Worm (Caenorhabditis elegans) whole organism, L1 larva: Measurements from ENCODE around the gene mpk-1.

Experiments used
- C16A3.4 ChIP-seq: fragments of 150-350 bp; optimal IDR thresholded peaks from 2 replicates; lab custom pipeline; 2014; ENCODE audit warnings: missing biosample characterization, missing genetic modification characterization
- C34B4.2 ChIP-seq: sonication (generic microtip); optimal IDR thresholded peaks from 2 replicates; lab custom pipeline; 2017; ENCODE audit warnings: mild to moderate bottlenecking, missing genetic modification characterization, missing compliant biosample characterization
- Y116A8C.19 ChIP-seq: sonication (generic microtip); optimal IDR thresholded peaks from 2 replicates; lab custom pipeline; 2016; ENCODE audit warnings: missing compliant biosample characterization, missing genetic modification characterization, borderline replicate concordance
- alr-1 ChIP-seq: fragments of 200-800 bp; sonication (Bioruptor generic); optimal IDR thresholded peaks from 2 replicates; lab custom pipeline; 2018; ENCODE audit warnings: borderline replicate concordance, mild to moderate bottlenecking, missing genetic modification characterization, missing compliant biosample characterization
- ceh-82 ChIP-seq, 3 experiments: fragments of 150-350 bp in 1 of 3; sonication (generic microtip) in 2 of 3; optimal IDR thresholded peaks; 2 replicates each; lab custom pipeline; 2014 to 2017; ENCODE audit warnings: missing biosample characterization in 3 of 3, missing genetic modification characterization in 3 of 3
- ceh-90 ChIP-seq: sonication (generic microtip); optimal IDR thresholded peaks from 2 replicates; lab custom pipeline; 2016; ENCODE audit warnings: missing genetic modification characterization, missing compliant biosample characterization
- dpl-1 ChIP-seq, 3 experiments: fragments of 150-350 bp in 2 of 3; sonication (generic microtip) in 1 of 3; optimal IDR thresholded peaks; 2 replicates each; lab custom pipeline; 2014 to 2017; ENCODE audit warnings: missing biosample characterization in 3 of 3, missing genetic modification characterization in 3 of 3, missing genetic modification reagents in 3 of 3
- dsc-1 ChIP-seq: sonication (generic microtip); optimal IDR thresholded peaks from 2 replicates; lab custom pipeline; 2016; ENCODE audit warnings: mild to moderate bottlenecking, missing genetic modification characterization, missing compliant biosample characterization
- efl-1 ChIP-seq, 4 experiments: fragments of 150-350 bp; optimal IDR thresholded peaks in 3 of 4; peaks in 1 of 4; 1 replicate in 1 of 4; 2 replicates in 3 of 4; lab custom pipeline; 2014; ENCODE audit warnings: missing biosample characterization in 2 of 4, missing genetic modification characterization in 2 of 4, missing genetic modification reagents in 2 of 4
- elt-2 ChIP-seq: sonication (generic microtip); optimal IDR thresholded peaks from 2 replicates; lab custom pipeline; 2016; ENCODE audit warnings: missing genetic modification characterization, mild to moderate bottlenecking, inconsistent platforms, missing compliant biosample characterization, missing genetic modification reagents
- elt-3 ChIP-seq, 6 experiments: fragments of 150-350 bp in 1 of 6; sonication (generic microtip); optimal IDR thresholded peaks; 2 replicates each; lab custom pipeline; 2017 to 2018; ENCODE audit warnings: missing biosample characterization in 6 of 6, missing genetic modification characterization in 6 of 6, inconsistent platforms in 1 of 6
- ets-5 ChIP-seq: fragments of 200-800 bp; sonication (Bioruptor generic); IDR thresholded peaks from 2 replicates; pipeline ENCODE4 v1.3.6; 2022; ENCODE audit warnings: missing genetic modification characterization, missing compliant biosample characterization
- fkh-4 ChIP-seq: sonication (generic microtip); optimal IDR thresholded peaks from 2 replicates; lab custom pipeline; 2016; ENCODE audit warnings: missing compliant biosample characterization, missing genetic modification characterization, borderline replicate concordance
- fkh-8 ChIP-seq: sonication (generic microtip); optimal IDR thresholded peaks from 2 replicates; lab custom pipeline; 2016; ENCODE audit warnings: mild to moderate bottlenecking, missing genetic modification characterization, missing compliant biosample characterization
- fos-1 ChIP-seq: fragments of 150-350 bp; optimal IDR thresholded peaks from 2 replicates; lab custom pipeline; 2014; ENCODE audit warnings: missing biosample characterization, missing genetic modification characterization
- hlh-4 ChIP-seq: sonication (generic microtip); optimal IDR thresholded peaks from 2 replicates; lab custom pipeline; 2016; ENCODE audit warnings: mild to moderate bottlenecking, missing genetic modification characterization, missing compliant biosample characterization
- hpl-2 ChIP-seq: fragments of 150-350 bp; optimal IDR thresholded peaks from 2 replicates; lab custom pipeline; 2014; ENCODE audit warnings: missing biosample characterization, missing genetic modification reagents, missing genetic modification characterization
- irx-1 ChIP-seq: sonication (generic microtip); optimal IDR thresholded peaks from 2 replicates; lab custom pipeline; 2016; ENCODE audit warnings: missing genetic modification characterization, missing compliant biosample characterization
- isw-1 ChIP-seq: fragments of 200-800 bp; sonication (Bioruptor generic); IDR thresholded peaks from 2 replicates; pipeline ENCODE4 v1.3.6; 2022; ENCODE audit warnings: missing genetic modification characterization, missing compliant biosample characterization
- lin-14 ChIP-seq: fragments of 200-800 bp; sonication (Bioruptor generic); optimal IDR thresholded peaks from 2 replicates; lab custom pipeline; 2018; ENCODE audit warnings: mild to moderate bottlenecking, missing genetic modification characterization, moderate library complexity, missing compliant biosample characterization
- lin-15B ChIP-seq: fragments of 150-350 bp; sonication (generic microtip); optimal IDR thresholded peaks from 3 replicates; lab custom pipeline; 2014; ENCODE audit warnings: missing biosample characterization, missing genetic modification characterization
- lin-35 ChIP-seq, 2 experiments: fragments of 150-350 bp; optimal IDR thresholded peaks; 2 replicates each; lab custom pipeline; 2014; ENCODE audit warnings: missing biosample characterization in 2 of 2, missing genetic modification characterization in 2 of 2, missing genetic modification reagents in 2 of 2
- lir-3 ChIP-seq: sonication (generic microtip); optimal IDR thresholded peaks from 2 replicates; lab custom pipeline; 2016; ENCODE audit warnings: mild to moderate bottlenecking, missing genetic modification characterization, moderate library complexity, missing compliant biosample characterization; ENCODE audit not compliant: poor library complexity
- lsy-2 ChIP-seq, 2 experiments: fragments of 150-350 bp; optimal IDR thresholded peaks; 2 replicates each; lab custom pipeline; 2014; ENCODE audit warnings: missing biosample characterization in 2 of 2, missing genetic modification characterization in 2 of 2
- mep-1 ChIP-seq: fragments of 150-350 bp; optimal IDR thresholded peaks from 2 replicates; lab custom pipeline; 2014; ENCODE audit warnings: missing biosample characterization, missing genetic modification characterization
- nhr-11 ChIP-seq: fragments of 150-350 bp; optimal IDR thresholded peaks from 2 replicates; lab custom pipeline; 2014; ENCODE audit warnings: missing biosample characterization, missing genetic modification characterization
- nhr-19 ChIP-seq: fragments of 200-800 bp; sonication (Bioruptor generic); conservative IDR thresholded peaks from 2 replicates; pipeline ENCODE4 v1.3.6; 2022; ENCODE audit warnings: missing genetic modification characterization, missing compliant biosample characterization
- nhr-20 ChIP-seq: sonication (generic microtip); optimal IDR thresholded peaks from 2 replicates; lab custom pipeline; 2016; ENCODE audit warnings: mild to moderate bottlenecking, missing genetic modification characterization, missing compliant biosample characterization
- nhr-28 ChIP-seq: fragments of 150-350 bp; optimal IDR thresholded peaks from 2 replicates; lab custom pipeline; 2014; ENCODE audit warnings: missing biosample characterization, missing genetic modification characterization
- nhr-47 ChIP-seq: sonication (generic microtip); optimal IDR thresholded peaks from 2 replicates; lab custom pipeline; 2016; ENCODE audit warnings: mild to moderate bottlenecking, missing genetic modification characterization, moderate library complexity, missing compliant biosample characterization
- nhr-71 ChIP-seq: sonication (generic microtip); optimal IDR thresholded peaks from 2 replicates; lab custom pipeline; 2016; ENCODE audit warnings: mild to moderate bottlenecking, missing genetic modification characterization, moderate library complexity, missing compliant biosample characterization
- nhr-77 ChIP-seq: fragments of 150-350 bp; optimal IDR thresholded peaks from 2 replicates; lab custom pipeline; 2014; ENCODE audit warnings: missing biosample characterization, missing genetic modification characterization
- nhr-84 ChIP-seq: sonication (generic microtip); optimal IDR thresholded peaks from 2 replicates; lab custom pipeline; 2017; ENCODE audit warnings: missing biosample characterization, missing genetic modification characterization
- nhr-85 ChIP-seq: sonication (generic microtip); peaks from one replicate; lab custom pipeline; 2016; ENCODE audit warnings: missing genetic modification characterization, inconsistent platforms, missing compliant biosample characterization
- nhr-90 ChIP-seq: sonication (generic microtip); optimal IDR thresholded peaks from 2 replicates; lab custom pipeline; 2016; ENCODE audit warnings: mild to moderate bottlenecking, missing genetic modification characterization, missing compliant biosample characterization; ENCODE audit not compliant: poor library complexity
- pax-3 ChIP-seq: fragments of 200-800 bp; sonication (Bioruptor generic); optimal IDR thresholded peaks from 2 replicates; lab custom pipeline; 2018; ENCODE audit warnings: mild to moderate bottlenecking, missing genetic modification characterization, moderate library complexity, missing compliant biosample characterization
- rnt-1 ChIP-seq: sonication (generic microtip); optimal IDR thresholded peaks from 2 replicates; lab custom pipeline; 2016; ENCODE audit warnings: mild to moderate bottlenecking, missing genetic modification characterization, moderate library complexity, missing compliant biosample characterization
- skn-1 ChIP-seq: fragments of 150-350 bp; optimal IDR thresholded peaks from 2 replicates; lab custom pipeline; 2014; ENCODE audit warnings: missing biosample characterization, missing genetic modification characterization
- snpc-4 ChIP-seq: fragments of 150-350 bp; optimal IDR thresholded peaks from 2 replicates; lab custom pipeline; 2014; ENCODE audit warnings: missing biosample characterization, missing genetic modification characterization
- snu-23 ChIP-seq: sonication (generic microtip); optimal IDR thresholded peaks from 2 replicates; lab custom pipeline; 2016; ENCODE audit warnings: missing genetic modification characterization, missing compliant biosample characterization
- sox-4 ChIP-seq: sonication (generic microtip); optimal IDR thresholded peaks from 2 replicates; lab custom pipeline; 2016; ENCODE audit warnings: missing genetic modification characterization, missing compliant biosample characterization
- sup-37 ChIP-seq: fragments of 200-800 bp; sonication (Bioruptor generic); optimal IDR thresholded peaks from 2 replicates; lab custom pipeline; 2018; ENCODE audit warnings: mild to moderate bottlenecking, missing genetic modification characterization, missing compliant biosample characterization
- swsn-7 ChIP-seq: sonication (generic microtip); optimal IDR thresholded peaks from 2 replicates; lab custom pipeline; 2016; ENCODE audit warnings: missing genetic modification characterization, missing compliant biosample characterization
- tbx-2 ChIP-seq: sonication (generic microtip); optimal IDR thresholded peaks from 2 replicates; lab custom pipeline; 2016; ENCODE audit warnings: missing genetic modification characterization, missing compliant biosample characterization
- unc-130 ChIP-seq: fragments of 150-350 bp; optimal IDR thresholded peaks from 2 replicates; lab custom pipeline; 2017; ENCODE audit warnings: missing biosample characterization, missing genetic modification characterization, inconsistent platforms
- unc-86 ChIP-seq: sonication (generic microtip); optimal IDR thresholded peaks from 2 replicates; lab custom pipeline; 2016; ENCODE audit warnings: missing genetic modification characterization, missing compliant biosample characterization
- unc-98 ChIP-seq: fragments of 200-800 bp; sonication (Bioruptor generic); IDR thresholded peaks from 2 replicates; pipeline ENCODE4 v1.3.6; 2022; ENCODE audit warnings: missing genetic modification characterization, missing compliant biosample characterization
- xbp-1 ChIP-seq: sonication (generic microtip); optimal IDR thresholded peaks from 2 replicates; lab custom pipeline; 2016; ENCODE audit warnings: missing genetic modification characterization, missing compliant biosample characterization
- zip-4 ChIP-seq: fragments of 200-800 bp; sonication (Bioruptor generic); optimal IDR thresholded peaks from 2 replicates; lab custom pipeline; 2018; ENCODE audit warnings: mild to moderate bottlenecking, missing genetic modification characterization, moderate library complexity, missing compliant biosample characterization
- ztf-11 ChIP-seq, 2 experiments: sonication (generic microtip); optimal IDR thresholded peaks; 2 replicates each; lab custom pipeline; 2016 to 2017; ENCODE audit warnings: missing genetic modification characterization in 2 of 2, missing biosample characterization in 1 of 2, missing compliant biosample characterization in 1 of 2

The mpk-1 gene

DNA sequence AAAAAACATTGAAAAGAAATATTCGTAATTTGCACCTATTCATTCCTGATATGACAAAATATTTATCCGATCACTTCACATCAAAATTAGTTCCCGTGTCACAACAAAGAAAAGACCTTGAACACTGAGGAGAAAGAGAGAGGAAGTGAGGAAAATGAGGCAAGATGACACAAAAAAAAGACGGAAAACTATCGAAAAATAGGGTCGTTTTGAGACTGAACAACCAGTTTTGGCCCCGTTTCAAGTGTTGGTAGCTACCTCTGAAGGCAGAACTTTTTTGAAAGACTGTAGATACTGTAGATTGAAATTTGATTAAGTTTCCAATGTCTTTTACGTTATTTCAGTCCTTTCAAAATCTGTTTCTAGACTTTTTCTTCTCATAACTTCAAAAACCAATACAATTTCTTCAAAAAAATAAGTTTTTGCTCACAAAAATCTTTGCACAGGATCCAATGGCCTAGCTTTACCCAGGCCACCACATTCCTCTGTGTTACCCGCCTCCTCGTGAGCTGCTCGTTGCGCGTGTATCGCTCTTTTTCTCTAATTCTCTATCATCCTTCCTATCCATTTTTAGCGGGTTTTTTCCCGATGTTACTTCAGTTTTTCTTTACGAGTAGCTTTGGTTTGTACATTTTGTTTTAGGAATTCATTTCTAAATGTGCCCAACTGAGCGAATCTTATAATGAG, 31.5 kb downstream of the mpk-1 start:
- peak; percentile 15 for TF ChIP-seq sox-4 (tag; lab: Kevin White, UChicago)
- peak; percentile 66 for TF ChIP-seq nhr-47 (tag; lab: Kevin White, UChicago)
- peak; percentile 18 to 85 (median 30) for TF ChIP-seq ceh-82 (tag; optimal IDR thresholded peaks at IDR 0.05; lab: Kevin White, UChicago)
- no peak for TF ChIP-seq C34B4.2
- TF ChIP-seq lsy-2 (tag; optimal IDR thresholded peaks at IDR 0.05; lab: Kevin White, UChicago), result peak; percentile 68 to 78
- TF ChIP-seq skn-1 (tag; lab: Kevin White, UChicago), result peak; percentile 75
- peak; percentile 64 for TF ChIP-seq pax-3 (tag; lab: Kevin White, UChicago)
- no peak for TF ChIP-seq alr-1
- TF ChIP-seq unc-130 (tag; lab: Kevin White, UChicago), result no peak
- no peak for TF ChIP-seq hpl-2 (GFP tag; lab: Kevin White, UChicago)
- no peak for TF ChIP-seq hlh-4 (tag; lab: Kevin White, UChicago)
- no peak for TF ChIP-seq nhr-11 (tag; lab: Kevin White, UChicago)
- TF ChIP-seq fkh-4 (tag; lab: Kevin White, UChicago), result peak; percentile 47
- no peak for TF ChIP-seq elt-2 (tag; lab: Kevin White, UChicago)
- TF ChIP-seq irx-1 (tag; lab: Kevin White, UChicago), result peak; percentile 71
- TF ChIP-seq ceh-90 (tag; lab: Kevin White, UChicago), result peak; percentile 82
- peak; percentile 21 for TF ChIP-seq C16A3.4 (tag; lab: Kevin White, UChicago)
- TF ChIP-seq dsc-1, result peak; percentile 40
- TF ChIP-seq Y116A8C.19, result no peak
- TF ChIP-seq dpl-1 (GFP tag; optimal IDR thresholded peaks at IDR 0.05; lab: Kevin White, UChicago), result peak; percentile 47 to 71 (median 47)
- TF ChIP-seq lir-3, result peak; percentile 88
- no peak for TF ChIP-seq ets-5 (GFP tag; lab: Robert Waterston, UW)
- peak; percentile 85 for TF ChIP-seq fkh-8
- TF ChIP-seq nhr-71 (tag; lab: Kevin White, UChicago), result peak; percentile 84
- peak; percentile 15 for TF ChIP-seq zip-4 (GFP tag; lab: Kevin White, UChicago)
- TF ChIP-seq nhr-19 (GFP tag; lab: Robert Waterston, UW), result peak; percentile 56
- no peak for TF ChIP-seq nhr-28 (tag; lab: Kevin White, UChicago)
- TF ChIP-seq elt-3 (tag; optimal IDR thresholded peaks at IDR 0.05; lab: Kevin White, UChicago), result no peak
- TF ChIP-seq unc-86 (tag; lab: Kevin White, UChicago), result peak; percentile 73
- no peak for TF ChIP-seq nhr-84
- TF ChIP-seq lin-15B (tag; lab: Kevin White, UChicago), result peak; percentile 59
- peak; percentile 83 for TF ChIP-seq lin-14 (GFP tag; lab: Kevin White, UChicago)
- peak; percentile 69 for TF ChIP-seq isw-1 (GFP tag; lab: Robert Waterston, UW)
- peak; percentile 65 for TF ChIP-seq tbx-2 (tag; lab: Kevin White, UChicago)
- TF ChIP-seq sup-37 (GFP tag; lab: Kevin White, UChicago), result no peak
- TF ChIP-seq fos-1 (tag; lab: Kevin White, UChicago), result peak; percentile 3
- peak; percentile 50 for TF ChIP-seq nhr-20 (tag; lab: Kevin White, UChicago)
- TF ChIP-seq xbp-1 (tag; lab: Kevin White, UChicago), result no peak
- TF ChIP-seq swsn-7 (tag; lab: Kevin White, UChicago), result peak; percentile 55
- 0 out of 2 replicates have a peak, but pooled peaks have one; percentile 49 for TF ChIP-seq unc-98 (GFP tag; lab: Robert Waterston, UW)
- peak in 1 of 2 experiments; percentile 69 for TF ChIP-seq lin-35 (GFP tag; optimal IDR thresholded peaks at IDR 0.05; lab: Kevin White, UChicago)
- peak; percentile 67 to 74 for TF ChIP-seq efl-1 (optimal IDR thresholded peaks at IDR 0.05; lab: Kevin White, UChicago)
- peak; percentile 56 to 94 for TF ChIP-seq efl-1 (GFP tag; optimal IDR thresholded peaks at IDR 0.05 in 1 of 2; lab: Kevin White, UChicago)
- peak; percentile 56 for TF ChIP-seq mep-1
- TF ChIP-seq ztf-11 (tag; optimal IDR thresholded peaks at IDR 0.05; lab: Kevin White, UChicago), result peak in 1 of 2 experiments; percentile 58
- TF ChIP-seq nhr-90 (tag; lab: Kevin White, UChicago), result peak; percentile 19
- peak; percentile 2 for TF ChIP-seq nhr-77
- peak; percentile 92 for TF ChIP-seq rnt-1 (tag; lab: Kevin White, UChicago)
- peak; percentile 51 for TF ChIP-seq snpc-4 (tag; lab: Kevin White, UChicago)
- peak; percentile 76 for TF ChIP-seq nhr-85 (tag; lab: Kevin White, UChicago)
- peak; percentile 60 for TF ChIP-seq snu-23 (GFP tag; lab: Kevin White, UChicago)
